Fruit fly (Drosophila melanogaster): Measurements from ENCODE around the gene Ddr.

dm6 chr2L:6224803-6225202, 28.1 kb upstream of the Ddr start, which contains the start of gene Ugt37B1:
- TF ChIP-seq CG34367 (tag; optimal IDR thresholded peaks at IDR 0.05) = no peak
- TF ChIP-seq Pif1A (GFP tag; optimal IDR thresholded peaks at IDR 0.05) = no peak
- no peak for TF ChIP-seq CG4496 (GFP tag; IDR thresholded peaks at IDR 0.05)
- TF ChIP-seq CG15710 (tag; optimal IDR thresholded peaks at IDR 0.05) = no peak
- TF ChIP-seq EcR (GFP tag; optimal IDR thresholded peaks at IDR 0.05) = no peak
- no peak for TF ChIP-seq Pif1B (GFP tag; optimal IDR thresholded peaks at IDR 0.05)

Measured in whole organism, pupa.